Fruit fly (Drosophila melanogaster) whole organism, embryonic: ENCODE measurements around the gene CG1575.

Experiments used
- C15 ChIP-seq: fragments of 200-800 bp; sonication (Bioruptor generic); IDR thresholded peaks from 3 replicates; pipeline ENCODE4 v1.3.6; 2022; ENCODE audit warnings: missing biosample characterization, missing genetic modification characterization
- CG11560 ChIP-seq: fragments of 200-800 bp; sonication (Bioruptor generic); IDR thresholded peaks from 3 replicates; pipeline ENCODE4 v1.3.6; 2022; ENCODE audit warnings: missing biosample characterization, missing genetic modification characterization
- CG12071 ChIP-seq: fragments of 200-800 bp; sonication (Bioruptor generic); optimal IDR thresholded peaks from 3 replicates; lab custom pipeline; 2018; ENCODE audit warnings: missing biosample characterization, mild to moderate bottlenecking, missing genetic modification characterization
- CG12942 ChIP-seq: fragments of 200-800 bp; sonication (Bioruptor generic); optimal IDR thresholded peaks from 3 replicates; lab custom pipeline; 2016; ENCODE audit warnings: missing biosample characterization, missing genetic modification characterization
- CG14441 ChIP-seq: fragments of 200-800 bp; sonication (Bioruptor generic); IDR thresholded peaks from 2 replicates; pipeline ENCODE4 v1.3.6; 2022; ENCODE audit warnings: missing biosample characterization, missing genetic modification characterization
- CG1603 ChIP-seq: fragments of 200-800 bp; sonication (Bioruptor generic); optimal IDR thresholded peaks from 2 replicates; lab custom pipeline; 2019; ENCODE audit warnings: missing biosample characterization, mild to moderate bottlenecking, missing genetic modification characterization, moderate library complexity
- CG17186 ChIP-seq: fragments of 200-800 bp; sonication (Bioruptor generic); optimal IDR thresholded peaks from 3 replicates; lab custom pipeline; 2017; ENCODE audit warnings: missing biosample characterization, missing genetic modification reagents, missing genetic modification characterization
- CG17361 ChIP-seq: fragments of 200-800 bp; sonication (Bioruptor generic); IDR thresholded peaks from 3 replicates; pipeline ENCODE4 v1.3.6; 2022; ENCODE audit warnings: missing biosample characterization, missing genetic modification characterization
- CG2202 ChIP-seq: fragments of 200-800 bp; sonication (Bioruptor generic); optimal IDR thresholded peaks from 2 replicates; lab custom pipeline; 2018; ENCODE audit warnings: missing biosample characterization, mild to moderate bottlenecking, missing genetic modification characterization
- CG2678 ChIP-seq: fragments of 200-800 bp; sonication (Bioruptor generic); optimal IDR thresholded peaks from 3 replicates; lab custom pipeline; 2019; ENCODE audit warnings: missing biosample characterization, mild to moderate bottlenecking, missing genetic modification characterization, moderate library complexity
- CG2889 ChIP-seq: fragments of 200-800 bp; sonication (Bioruptor generic); IDR thresholded peaks from 3 replicates; pipeline ENCODE4 v1.3.6; 2022; ENCODE audit warnings: missing biosample characterization, missing genetic modification characterization
- CG33557 ChIP-seq: fragments of 200-800 bp; sonication (Bioruptor generic); optimal IDR thresholded peaks from 2 replicates; lab custom pipeline; 2019; ENCODE audit warnings: missing biosample characterization, mild to moderate bottlenecking, missing genetic modification characterization, moderate library complexity
- CG3838 ChIP-seq: fragments of 200-800 bp; sonication (Bioruptor generic); optimal IDR thresholded peaks from 3 replicates; lab custom pipeline; 2016; ENCODE audit warnings: missing biosample characterization, missing genetic modification characterization
- CG4360 ChIP-seq: fragments of 200-800 bp; sonication (Bioruptor generic); IDR thresholded peaks from 2 replicates; pipeline ENCODE4 v1.3.6; 2022; ENCODE audit warnings: missing biosample characterization, missing genetic modification characterization
- CG4404 ChIP-seq: fragments of 200-800 bp; sonication (Bioruptor generic); IDR thresholded peaks from 2 replicates; pipeline ENCODE4 v1.3.6; 2022; ENCODE audit warnings: missing biosample characterization, missing genetic modification characterization
- CG4854 ChIP-seq: fragments of 200-800 bp; sonication (Bioruptor generic); optimal IDR thresholded peaks from 2 replicates; lab custom pipeline; 2016; ENCODE audit warnings: missing biosample characterization, missing genetic modification characterization, inconsistent platforms
- CG6654 ChIP-seq: fragments of 200-800 bp; sonication (Bioruptor generic); optimal IDR thresholded peaks from 2 replicates; lab custom pipeline; 2017; ENCODE audit warnings: missing biosample characterization, mild to moderate bottlenecking, missing genetic modification characterization
- CG9817 ChIP-seq: fragments of 200-800 bp; sonication (Bioruptor generic); optimal IDR thresholded peaks from 2 replicates; lab custom pipeline; 2018; ENCODE audit warnings: missing biosample characterization, mild to moderate bottlenecking, missing genetic modification characterization, moderate library complexity
- CoRest ChIP-seq: fragments of 200-800 bp; sonication (Bioruptor generic); optimal IDR thresholded peaks from 3 replicates; lab custom pipeline; 2018; ENCODE audit warnings: missing biosample characterization, mild to moderate bottlenecking, missing genetic modification characterization, moderate library complexity
- D19B ChIP-seq: fragments of 200-800 bp; sonication (Bioruptor generic); optimal IDR thresholded peaks from 2 replicates; lab custom pipeline; 2017; ENCODE audit warnings: missing biosample characterization, mild to moderate bottlenecking, missing genetic modification characterization
- Dbx ChIP-seq: fragments of 200-800 bp; sonication (Bioruptor generic); IDR thresholded peaks from 3 replicates; pipeline ENCODE4 v1.3.6; 2022; ENCODE audit warnings: missing biosample characterization, missing genetic modification characterization
- ERR ChIP-seq: fragments of 200-800 bp; sonication (Bioruptor generic); optimal IDR thresholded peaks from 2 replicates; lab custom pipeline; 2016; ENCODE audit warnings: missing biosample characterization, missing genetic modification characterization
- Gsc ChIP-seq: fragments of 200-800 bp; sonication (Bioruptor generic); IDR thresholded peaks from 2 replicates; pipeline ENCODE4 v1.3.6; 2022; ENCODE audit warnings: missing biosample characterization, missing genetic modification characterization
- Hmr ChIP-seq: fragments of 200-800 bp; sonication (Bioruptor generic); optimal IDR thresholded peaks from 3 replicates; lab custom pipeline; 2017; ENCODE audit warnings: mild to moderate bottlenecking, missing biosample characterization, missing genetic modification reagents, missing genetic modification characterization
- Hr51 ChIP-seq, 2 experiments: fragments of 200-800 bp; sonication (Bioruptor generic); optimal IDR thresholded peaks; 2 replicates in 1 of 2; 3 replicates in 1 of 2; lab custom pipeline; 2016 to 2018; ENCODE audit warnings: missing biosample characterization in 2 of 2, missing genetic modification characterization in 2 of 2, mild to moderate bottlenecking in 1 of 2, moderate library complexity in 1 of 2
- Lim3 ChIP-seq: fragments of 200-800 bp; sonication (Bioruptor generic); IDR thresholded peaks from 2 replicates; pipeline ENCODE4 v1.3.6; 2022; ENCODE audit warnings: missing biosample characterization, missing genetic modification characterization
- MTF-1 ChIP-seq: fragments of 200-800 bp; sonication (Bioruptor generic); optimal IDR thresholded peaks from 2 replicates; lab custom pipeline; 2018; ENCODE audit warnings: missing biosample characterization, mild to moderate bottlenecking, missing genetic modification characterization, borderline replicate concordance
- Neu2 ChIP-seq: fragments of 200-800 bp; sonication (Bioruptor generic); optimal IDR thresholded peaks from 3 replicates; lab custom pipeline; 2016; ENCODE audit warnings: missing biosample characterization, missing genetic modification characterization, borderline replicate concordance
- Ravus ChIP-seq: fragments of 200-800 bp; sonication (Bioruptor generic); IDR thresholded peaks from 2 replicates; pipeline ENCODE4 v1.3.6; 2022; ENCODE audit warnings: missing biosample characterization, missing genetic modification characterization
- Scr ChIP-seq: fragments of 200-800 bp; sonication (Bioruptor generic); IDR thresholded peaks from 2 replicates; pipeline ENCODE4 v1.3.6; 2022; ENCODE audit warnings: missing biosample characterization, missing genetic modification characterization; ENCODE audit not compliant: partially characterized antibody
- Ssrp ChIP-seq: fragments of 200-800 bp; sonication (Bioruptor generic); optimal IDR thresholded peaks from 2 replicates; lab custom pipeline; 2018; ENCODE audit warnings: missing biosample characterization, mild to moderate bottlenecking, missing genetic modification characterization, moderate library complexity
- al ChIP-seq: fragments of 200-800 bp; sonication (Bioruptor generic); IDR thresholded peaks from 2 replicates; pipeline ENCODE4 v1.3.6; 2022; ENCODE audit warnings: missing biosample characterization, missing genetic modification characterization
- br ChIP-seq: fragments of >200 bp; optimal IDR thresholded peaks from 2 replicates; lab custom pipeline; 2017
- cwo ChIP-seq: fragments of 200-800 bp; sonication (Bioruptor generic); optimal IDR thresholded peaks from 3 replicates; lab custom pipeline; 2017; ENCODE audit warnings: missing biosample characterization, missing genetic modification characterization, mild to moderate bottlenecking, moderate library complexity, missing genetic modification reagents
- dmrt11E ChIP-seq: fragments of 200-800 bp; sonication (Bioruptor generic); optimal IDR thresholded peaks from 3 replicates; lab custom pipeline; 2018; ENCODE audit warnings: missing biosample characterization, mild to moderate bottlenecking, missing genetic modification characterization, moderate library complexity
- dysf ChIP-seq: fragments of 200-800 bp; sonication (Bioruptor generic); IDR thresholded peaks from 3 replicates; pipeline ENCODE4 v1.3.6; 2022; ENCODE audit warnings: missing biosample characterization, missing genetic modification characterization
- grn ChIP-seq: fragments of 200-800 bp; sonication (Bioruptor generic); optimal IDR thresholded peaks from 3 replicates; lab custom pipeline; 2017; ENCODE audit warnings: missing biosample characterization, missing genetic modification characterization
- gt ChIP-seq: fragments of 200-800 bp; sonication (Bioruptor generic); IDR thresholded peaks from 2 replicates; pipeline ENCODE4 v1.3.6; 2022; ENCODE audit warnings: missing biosample characterization, missing genetic modification characterization
- hkb ChIP-seq, 2 experiments: fragments of 200-800 bp in 1 of 2; fragments of >200 bp in 1 of 2; sonication (Bioruptor generic) in 1 of 2; IDR thresholded peaks in 1 of 2; optimal IDR thresholded peaks in 1 of 2; 2 replicates each; pipeline versions ENCODE4 v1.3.6 to Lab custom; 2017 to 2022; ENCODE audit warnings: missing biosample characterization in 1 of 2, missing genetic modification characterization in 1 of 2
- hth ChIP-seq: fragments of >200 bp; optimal IDR thresholded peaks from 2 replicates; lab custom pipeline; 2017; ENCODE audit warnings: inconsistent platforms
- ind ChIP-seq: fragments of 200-800 bp; sonication (Bioruptor generic); optimal IDR thresholded peaks from 3 replicates; lab custom pipeline; 2016; ENCODE audit warnings: missing biosample characterization, missing genetic modification characterization
- insv ChIP-seq, 2 experiments: fragments of 200-800 bp; sonication (Bioruptor generic); optimal IDR thresholded peaks; 3 replicates each; lab custom pipeline; 2016 to 2018; ENCODE audit warnings: missing biosample characterization in 2 of 2, missing genetic modification characterization in 2 of 2
- inv ChIP-seq: fragments of 200-800 bp; sonication (Bioruptor generic); IDR thresholded peaks from 2 replicates; pipeline ENCODE4 v1.3.6; 2022; ENCODE audit warnings: missing biosample characterization, missing genetic modification characterization; ENCODE audit not compliant: partially characterized antibody
- lilli ChIP-seq: fragments of 200-800 bp; sonication (Bioruptor generic); optimal IDR thresholded peaks from 3 replicates; lab custom pipeline; 2016; ENCODE audit warnings: missing biosample characterization, missing genetic modification characterization
- nmo ChIP-seq: fragments of 200-800 bp; sonication (Bioruptor generic); optimal IDR thresholded peaks from 2 replicates; lab custom pipeline; 2018; ENCODE audit warnings: missing biosample characterization, mild to moderate bottlenecking, missing genetic modification characterization, moderate library complexity
- odd ChIP-seq: fragments of 200-800 bp; sonication (Bioruptor generic); optimal IDR thresholded peaks from 2 replicates; lab custom pipeline; 2017; ENCODE audit warnings: missing biosample characterization, mild to moderate bottlenecking, missing genetic modification characterization
- pita ChIP-seq: fragments of 200-800 bp; sonication (Bioruptor generic); optimal IDR thresholded peaks from 2 replicates; lab custom pipeline; 2017; ENCODE audit warnings: missing biosample characterization, mild to moderate bottlenecking, missing genetic modification characterization
- stc ChIP-seq: fragments of 200-800 bp; sonication (Bioruptor generic); IDR thresholded peaks from 2 replicates; pipeline ENCODE4 v1.3.6; 2022; ENCODE audit warnings: missing biosample characterization, missing genetic modification characterization
- toy ChIP-seq: fragments of 200-800 bp; sonication (Bioruptor generic); IDR thresholded peaks from 2 replicates; pipeline ENCODE4 v1.3.6; 2022; ENCODE audit warnings: missing biosample characterization, missing genetic modification characterization
- wek ChIP-seq: fragments of 200-800 bp; sonication (Bioruptor generic); optimal IDR thresholded peaks from 3 replicates; lab custom pipeline; 2018; ENCODE audit warnings: missing biosample characterization, mild to moderate bottlenecking, missing genetic modification characterization, moderate library complexity
- yki ChIP-seq: fragments of >200 bp; optimal IDR thresholded peaks from 3 replicates; lab custom pipeline; 2018

CG1575 gene

dm6 chrX:8126149-8126548 lies 9.3 kb downstream of the CG1575 start (continued):
- TF ChIP-seq Hmr (GFP tag; lab: Kevin White, UChicago) (no peak), CG3838 (GFP tag; lab: Kevin White, UChicago) (no peak), inv (no peak), pita (GFP tag; lab: Kevin White, UChicago) (no peak), CG4404 (GFP tag; lab: Robert Waterston, UW) (peak; percentile 35; the same call in 1 of the 2 replicates), CG1603 (tag; lab: Kevin White, UChicago) (peak; percentile 84), Hr51 (GFP tag; optimal IDR thresholded peaks at IDR 0.05; lab: Kevin White, UChicago) (peak in 1 of 2 experiments; percentile 65), CG14441 (peak; percentile 46; the same call in 1 of the 2 replicates), CG4854 (GFP tag; lab: Kevin White, UChicago) (no peak), dysf (GFP tag; lab: Robert Waterston, UW) (no peak), CG11560 (tag; lab: Robert Waterston, UW) (no peak), MTF-1 (GFP tag; lab: Kevin White, UChicago) (no peak), Lim3 (GFP tag; lab: Robert Waterston, UW) (no peak), ind (GFP tag; lab: Kevin White, UChicago) (peak; percentile 57), CG2889 (GFP tag; lab: Robert Waterston, UW) (no peak), CG17186 (GFP tag; lab: Kevin White, UChicago) (peak; percentile 7), D19B (GFP tag; lab: Kevin White, UChicago) (peak; percentile 23), hkb (optimal IDR thresholded peaks at IDR 0.05; lab: Kevin White, UChicago) (no peak), hkb (GFP tag; IDR thresholded peaks at IDR 0.05; lab: Robert Waterston, UW) (peak; percentile 65), Ssrp (peak; percentile 65), CG33557 (GFP tag; lab: Kevin White, UChicago) (peak; percentile 16), CG2678 (tag; lab: Kevin White, UChicago) (peak; percentile 64), Scr (GFP tag; lab: Robert Waterston, UW) (no peak), CG2202 (tag; lab: Kevin White, UChicago) (peak; percentile 58), toy (no peak), Neu2 (GFP tag; lab: Kevin White, UChicago) (no peak), hth (lab: Kevin White, UChicago) (no peak), cwo (GFP tag; lab: Kevin White, UChicago) (no peak), lilli (peak; percentile 42), odd (no peak), Ravus (no peak), br (lab: Kevin White, UChicago) (no peak), CG12942 (no peak), Gsc (GFP tag; lab: Robert Waterston, UW) (no peak), insv (GFP tag; optimal IDR thresholded peaks at IDR 0.05; lab: Kevin White, UChicago) (no peak), Dbx (no peak), stc (GFP tag; lab: Robert Waterston, UW) (peak; percentile 63; the same call in 1 of the 2 replicates), al (no peak), CG12071 (GFP tag; lab: Kevin White, UChicago) (peak; percentile 20), CG17361 (GFP tag; lab: Robert Waterston, UW) (peak; percentile 56; the same call in 2 of the 3 replicates), dmrt11E (tag; lab: Kevin White, UChicago) (peak; percentile 61), ERR (GFP tag; lab: Kevin White, UChicago) (no peak), CG6654 (peak; percentile 8), CG4360 (GFP tag; lab: Robert Waterston, UW) (no peak), CG9817 (no peak), grn (GFP tag; lab: Kevin White, UChicago) (peak; percentile 6), CoRest (tag; lab: Kevin White, UChicago) (peak; percentile 47), nmo (GFP tag; lab: Kevin White, UChicago) (peak; percentile 73), wek (no peak), gt (0 out of 2 replicates have a peak, but pooled peaks have one; percentile 54), yki (no peak), C15 (GFP tag; lab: Robert Waterston, UW) (no peak)
